Worm (Caenorhabditis elegans): ENCODE measurements around the gene rmh-2.

rmh-2 gene

ce11 chrV:9943039-9943438 lies 12.5 kb upstream of the rmh-2 start, which contains the start of gene fipr-12:
TSS of gene fipr-12 (plus strand) at chrV:9943339.
- TF ChIP-seq ztf-22 (GFP tag; optimal IDR thresholded peaks at IDR 0.05) (no peak), Y53G8AR.9 (GFP tag; conservative IDR thresholded peaks at IDR 0.05) (no peak), F39B2.1 (GFP tag; IDR thresholded peaks at IDR 0.05) (no peak), ceh-27 (GFP tag; optimal IDR thresholded peaks at IDR 0.05) (no peak), K12H6.12 (tag; optimal IDR thresholded peaks at IDR 0.05) (no peak), egl-18 (GFP tag; IDR thresholded peaks at IDR 0.05) (no peak), fkh-3 (tag; optimal IDR thresholded peaks at IDR 0.05) (no peak), C06A6.2 (GFP tag; conservative IDR thresholded peaks at IDR 0.05) (no peak), dpl-1 (GFP tag; optimal IDR thresholded peaks at IDR 0.05) (no peak), rpc-1 (optimal IDR thresholded peaks at IDR 0.05) (no peak), rpc-1 (tag; optimal IDR thresholded peaks at IDR 0.05) (no peak), nfya-1 (tag; optimal IDR thresholded peaks at IDR 0.05; ENCODE audit: borderline replicate concordance, insufficient read depth) (no peak)

- TF ChIP-seq ceh-27 (GFP tag; optimal IDR thresholded peaks at IDR 0.05) (no peak), Y79H2A.3 (GFP tag; conservative IDR thresholded peaks at IDR 0.05) (no peak), pbrm-1 (GFP tag; IDR thresholded peaks at IDR 0.05) (no peak), ztf-26 (tag; optimal IDR thresholded peaks at IDR 0.05) (no peak), attf-6 (GFP tag; IDR thresholded peaks at IDR 0.05) (no peak), dox-1 (GFP tag; IDR thresholded peaks at IDR 0.05) (no peak), akir-1 (GFP tag; optimal IDR thresholded peaks at IDR 0.05) (no peak), Y95B8A.8 (GFP tag; IDR thresholded peaks at IDR 0.05) (no peak), F52B5.7 (tag; optimal IDR thresholded peaks at IDR 0.05) (no peak), F10E7.11 (tag; optimal IDR thresholded peaks at IDR 0.05) (no peak), rcor-1 (GFP tag; IDR thresholded peaks at IDR 0.05) (no peak), F39B2.1 (GFP tag; IDR thresholded peaks at IDR 0.05) (no peak), zfh-2 (GFP tag; conservative IDR thresholded peaks at IDR 0.05) (no peak), F33H1.4 (GFP tag; IDR thresholded peaks at IDR 0.05) (no peak), nhr-120 (GFP tag; IDR thresholded peaks at IDR 0.05) (no peak), snpc-1.3 (tag; optimal IDR thresholded peaks at IDR 0.05; ENCODE audit: insufficient read depth) (no peak), mxl-1 (tag; optimal IDR thresholded peaks at IDR 0.05) (no peak), ZK185.1 (tag; optimal IDR thresholded peaks at IDR 0.05; ENCODE audit: poor library complexity, severe bottlenecking) (no peak)
These were observed 6.9 kb upstream of the rmh-2 start, which contains the start of gene srj-33 for ce11 chrV:9937435-9937834. TSS of gene srj-33 (minus strand) at chrV:9937535.

- no peak for TF ChIP-seq lsl-1 (GFP tag; optimal IDR thresholded peaks at IDR 0.05)
- no peak for TF ChIP-seq mcd-1 (GFP tag; IDR thresholded peaks at IDR 0.05)
- 0 out of 2 replicates have a peak, but pooled peaks have one; percentile 44 for TF ChIP-seq Y53G8AR.9 (GFP tag; conservative IDR thresholded peaks at IDR 0.05)
- peak; percentile 43 to 49 for TF ChIP-seq let-607 (tag; optimal IDR thresholded peaks at IDR 0.05)
- TF ChIP-seq nhr-80 (tag; optimal IDR thresholded peaks at IDR 0.05), result peak; percentile 60
- no peak for TF ChIP-seq nhr-179 (tag; optimal IDR thresholded peaks at IDR 0.05)
These were observed 2.6 kb downstream of the rmh-2 start for ce11 chrV:9927954-9928353.

DNA sequence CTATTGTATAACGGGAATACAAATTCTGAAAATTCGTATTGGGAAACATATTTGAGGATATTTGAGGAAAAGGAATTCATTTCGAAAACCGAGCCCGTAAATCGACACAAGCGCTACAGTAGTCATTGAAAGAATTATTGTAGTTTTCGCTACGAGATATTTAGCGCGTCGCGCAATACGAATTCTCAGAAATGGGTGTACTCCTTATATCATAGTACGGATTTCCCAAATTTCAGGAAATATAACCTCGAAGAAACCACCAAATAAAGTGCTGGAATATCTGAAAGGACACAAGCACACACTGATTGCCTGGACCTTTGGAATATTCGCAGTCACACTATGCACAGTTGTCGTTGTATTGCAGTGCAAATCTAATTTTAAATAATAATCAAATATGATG lies 3.2 kb downstream of the rmh-2 start:
- TF ChIP-seq B0261.1 (tag; optimal IDR thresholded peaks at IDR 0.05) (no peak), pbrm-1 (GFP tag; IDR thresholded peaks at IDR 0.05) (no peak), lsl-1 (GFP tag; optimal IDR thresholded peaks at IDR 0.05) (peak; percentile 56), nfyb-1 (GFP tag; IDR thresholded peaks at IDR 0.05) (0 out of 2 replicates have a peak, but pooled peaks have one; percentile 53), ztf-18 (tag; optimal IDR thresholded peaks at IDR 0.05) (no peak), F49E8.2 (tag; optimal IDR thresholded peaks at IDR 0.05; ENCODE audit: insufficient read depth) (no peak), hrde-1 (tag; optimal IDR thresholded peaks at IDR 0.05; ENCODE audit: borderline replicate concordance) (peak; percentile 35)

Data from whole organism, young adult.